Fruit fly (Drosophila melanogaster) whole organism, prepupa: ENCODE results near the gene Hsp83.

Experiments used
- Blimp-1 ChIP-seq: fragments of 200-800 bp; sonication (Bioruptor generic); optimal IDR thresholded peaks from 3 replicates; lab custom pipeline; 2017; ENCODE audit warnings: missing biosample characterization, missing genetic modification characterization, mild to moderate bottlenecking, moderate library complexity, missing genetic modification reagents
- CG11294 ChIP-seq: fragments of 200-800 bp; sonication (Bioruptor generic); IDR thresholded peaks from 2 replicates; pipeline ENCODE4 v1.3.6; 2022; ENCODE audit warnings: missing biosample characterization, missing genetic modification characterization
- CG11902 ChIP-seq: fragments of 200-800 bp; sonication (Bioruptor generic); optimal IDR thresholded peaks from 3 replicates; lab custom pipeline; 2016; ENCODE audit warnings: missing biosample characterization, missing genetic modification characterization
- CG15336 ChIP-seq: fragments of 200-800 bp; sonication (Bioruptor generic); IDR thresholded peaks from 2 replicates; pipeline ENCODE4 v1.3.6; 2022; ENCODE audit warnings: missing biosample characterization, missing genetic modification characterization
- CG3032 ChIP-seq: fragments of 200-800 bp; optimal IDR thresholded peaks from 2 replicates; lab custom pipeline; 2019; ENCODE audit warnings: missing biosample characterization, mild to moderate bottlenecking, missing genetic modification characterization, moderate library complexity
- CG31627 ChIP-seq: fragments of 200-800 bp; sonication (Bioruptor generic); optimal IDR thresholded peaks from 3 replicates; lab custom pipeline; 2016; ENCODE audit warnings: missing biosample characterization, missing genetic modification characterization
- CG32006 ChIP-seq: fragments of 200-800 bp; sonication (Bioruptor generic); optimal IDR thresholded peaks from 3 replicates; lab custom pipeline; 2017; ENCODE audit warnings: missing biosample characterization, mild to moderate bottlenecking, missing genetic modification characterization
- CG34406 ChIP-seq: fragments of 200-800 bp; sonication (Bioruptor generic); optimal IDR thresholded peaks from 3 replicates; lab custom pipeline; 2016; ENCODE audit warnings: missing biosample characterization, missing genetic modification characterization
- CG3919 ChIP-seq: fragments of 200-800 bp; sonication (Bioruptor generic); optimal IDR thresholded peaks from 3 replicates; lab custom pipeline; 2016; ENCODE audit warnings: missing biosample characterization, missing genetic modification characterization
- CG4318 ChIP-seq: fragments of 200-800 bp; sonication (Bioruptor generic); optimal IDR thresholded peaks from 3 replicates; lab custom pipeline; 2017; ENCODE audit warnings: missing biosample characterization, mild to moderate bottlenecking, missing genetic modification characterization
- CG6163 ChIP-seq: fragments of 200-800 bp; sonication (Bioruptor generic); IDR thresholded peaks from 3 replicates; pipeline ENCODE4 v1.3.6; 2022; ENCODE audit warnings: missing biosample characterization, missing genetic modification characterization
- CG6792 ChIP-seq: fragments of 200-800 bp; sonication (Bioruptor generic); optimal IDR thresholded peaks from 3 replicates; lab custom pipeline; 2016; ENCODE audit warnings: missing biosample characterization, missing genetic modification characterization
- CG6808 ChIP-seq: fragments of 200-800 bp; sonication (Bioruptor generic); optimal IDR thresholded peaks from 3 replicates; lab custom pipeline; 2017; ENCODE audit warnings: missing biosample characterization, missing genetic modification characterization, mild to moderate bottlenecking, moderate library complexity, missing genetic modification reagents
- CG7368 ChIP-seq: fragments of 200-800 bp; sonication (Bioruptor generic); optimal IDR thresholded peaks from 3 replicates; lab custom pipeline; 2016; ENCODE audit warnings: missing biosample characterization, missing genetic modification characterization
- CG8632 ChIP-seq: fragments of 200-800 bp; sonication (Bioruptor generic); optimal IDR thresholded peaks from 3 replicates; lab custom pipeline; 2016; ENCODE audit warnings: missing biosample characterization, missing genetic modification characterization
- CG9139 ChIP-seq: fragments of 200-800 bp; sonication (Bioruptor generic); optimal IDR thresholded peaks from 3 replicates; lab custom pipeline; 2017; ENCODE audit warnings: missing biosample characterization, mild to moderate bottlenecking, missing genetic modification characterization
- Eip78C ChIP-seq: fragments of 200-800 bp; sonication (Bioruptor generic); peaks from one replicate; lab custom pipeline; 2016; ENCODE audit warnings: missing biosample characterization, missing genetic modification characterization
- Ets21C ChIP-seq: fragments of 200-800 bp; sonication (Bioruptor generic); optimal IDR thresholded peaks from 3 replicates; lab custom pipeline; 2016; ENCODE audit warnings: missing biosample characterization, missing genetic modification characterization
- Ets96B ChIP-seq: fragments of 200-800 bp; optimal IDR thresholded peaks from 2 replicates; lab custom pipeline; 2019; ENCODE audit warnings: missing biosample characterization, mild to moderate bottlenecking, missing genetic modification characterization, moderate library complexity
- Gug ChIP-seq: fragments of 200-800 bp; sonication (Bioruptor generic); IDR thresholded peaks from 2 replicates; pipeline ENCODE4 v1.3.6; 2022; ENCODE audit warnings: missing biosample characterization, missing genetic modification characterization
- Hr38 ChIP-seq: sonication (Bioruptor generic); optimal IDR thresholded peaks from 2 replicates; lab custom pipeline; 2016; ENCODE audit warnings: missing biosample characterization, missing genetic modification characterization
- Hr39 ChIP-seq: fragments of 200-800 bp; sonication (Bioruptor generic); optimal IDR thresholded peaks from 2 replicates; lab custom pipeline; 2016; ENCODE audit warnings: missing biosample characterization, missing genetic modification characterization
- OdsH ChIP-seq: fragments of 200-800 bp; sonication (Bioruptor generic); optimal IDR thresholded peaks from 3 replicates; lab custom pipeline; 2016; ENCODE audit warnings: missing biosample characterization, missing genetic modification characterization
- Sox14 ChIP-seq: fragments of 200-800 bp; sonication (Bioruptor generic); optimal IDR thresholded peaks from 3 replicates; lab custom pipeline; 2016; ENCODE audit warnings: missing biosample characterization, missing genetic modification characterization
- Sox15 ChIP-seq: fragments of 200-800 bp; sonication (Bioruptor generic); optimal IDR thresholded peaks from 3 replicates; lab custom pipeline; 2016; ENCODE audit warnings: missing biosample characterization, missing genetic modification characterization
- cyc ChIP-seq: fragments of 200-800 bp; sonication (Bioruptor generic); optimal IDR thresholded peaks from 3 replicates; lab custom pipeline; 2016; ENCODE audit warnings: missing biosample characterization, missing genetic modification characterization
- dac ChIP-seq: fragments of 200-800 bp; sonication (Bioruptor generic); optimal IDR thresholded peaks from 2 replicates; lab custom pipeline; 2017; ENCODE audit warnings: missing biosample characterization, mild to moderate bottlenecking, missing genetic modification characterization
- dsx ChIP-seq: fragments of 200-800 bp; optimal IDR thresholded peaks from 3 replicates; lab custom pipeline; 2019; ENCODE audit warnings: missing biosample characterization, mild to moderate bottlenecking, missing genetic modification characterization, moderate library complexity; ENCODE audit not compliant: poor library complexity, severe bottlenecking
- fd85E ChIP-seq: fragments of 200-800 bp; sonication (Bioruptor generic); optimal IDR thresholded peaks from 3 replicates; lab custom pipeline; 2016; ENCODE audit warnings: missing biosample characterization, missing genetic modification characterization
- fkh ChIP-seq: fragments of 200-800 bp; sonication (Bioruptor generic); optimal IDR thresholded peaks from 3 replicates; lab custom pipeline; 2017; ENCODE audit warnings: missing biosample characterization, mild to moderate bottlenecking, missing genetic modification characterization, moderate library complexity
- lz ChIP-seq: fragments of 200-800 bp; sonication (Bioruptor generic); optimal IDR thresholded peaks from 3 replicates; lab custom pipeline; 2016; ENCODE audit warnings: missing biosample characterization, missing genetic modification characterization
- net ChIP-seq: fragments of 200-800 bp; sonication (Bioruptor generic); optimal IDR thresholded peaks from 3 replicates; lab custom pipeline; 2016; ENCODE audit warnings: missing biosample characterization, missing genetic modification characterization
- pdm3 ChIP-seq: fragments of 200-800 bp; sonication (Bioruptor generic); optimal IDR thresholded peaks from 3 replicates; lab custom pipeline; 2016; ENCODE audit warnings: missing biosample characterization, missing genetic modification characterization
- salr ChIP-seq, 2 experiments: fragments of 200-800 bp; sonication (Bioruptor generic); optimal IDR thresholded peaks; 3 replicates each; lab custom pipeline; 2016 to 2018; ENCODE audit warnings: missing biosample characterization in 2 of 2, missing genetic modification characterization in 2 of 2, mild to moderate bottlenecking in 1 of 2
- svp ChIP-seq: fragments of 200-800 bp; sonication (Bioruptor generic); peaks from one replicate; lab custom pipeline; 2016; ENCODE audit warnings: missing biosample characterization, missing genetic modification characterization
- topi ChIP-seq: fragments of 200-800 bp; sonication (Bioruptor generic); optimal IDR thresholded peaks from 3 replicates; lab custom pipeline; 2016; ENCODE audit warnings: missing biosample characterization, missing genetic modification characterization
- vri ChIP-seq: fragments of 200-800 bp; sonication (Bioruptor generic); optimal IDR thresholded peaks from 3 replicates; lab custom pipeline; 2016; ENCODE audit warnings: missing biosample characterization, mild to moderate bottlenecking, missing genetic modification characterization

Gene Hsp83

DNA sequence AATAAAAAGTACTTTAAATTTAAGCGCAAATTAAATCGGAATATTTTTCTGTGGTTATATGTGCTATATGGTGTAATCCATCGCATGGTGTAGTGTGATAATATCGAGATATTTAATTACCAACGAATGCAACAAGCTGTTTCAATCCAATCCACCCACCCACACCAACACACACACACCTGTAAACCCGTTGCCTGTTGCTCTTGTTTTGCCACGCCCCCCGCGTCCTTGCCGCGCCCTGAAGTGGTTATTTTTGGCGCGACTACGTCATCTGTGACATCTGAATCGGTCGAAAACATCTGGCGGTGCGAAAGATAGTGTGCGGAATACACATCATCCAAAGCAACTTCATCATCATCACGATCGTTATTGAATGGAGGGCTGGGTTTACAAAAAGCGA lies 27.4 kb upstream of the Hsp83 start:
- TF ChIP-seq vri (GFP tag; lab: Kevin White, UChicago) (peak; percentile 15), Gug (GFP tag; lab: Robert Waterston, UW) (no peak), Sox14 (GFP tag; lab: Kevin White, UChicago) (no peak), net (GFP tag; lab: Kevin White, UChicago) (no peak), Sox15 (no peak), CG31627 (GFP tag; lab: Kevin White, UChicago) (no peak), dac (GFP tag; lab: Kevin White, UChicago) (no peak), Blimp-1 (GFP tag; lab: Kevin White, UChicago) (no peak)
- TF ChIP-seq, all 60 proteins: peak for 1

DNA sequence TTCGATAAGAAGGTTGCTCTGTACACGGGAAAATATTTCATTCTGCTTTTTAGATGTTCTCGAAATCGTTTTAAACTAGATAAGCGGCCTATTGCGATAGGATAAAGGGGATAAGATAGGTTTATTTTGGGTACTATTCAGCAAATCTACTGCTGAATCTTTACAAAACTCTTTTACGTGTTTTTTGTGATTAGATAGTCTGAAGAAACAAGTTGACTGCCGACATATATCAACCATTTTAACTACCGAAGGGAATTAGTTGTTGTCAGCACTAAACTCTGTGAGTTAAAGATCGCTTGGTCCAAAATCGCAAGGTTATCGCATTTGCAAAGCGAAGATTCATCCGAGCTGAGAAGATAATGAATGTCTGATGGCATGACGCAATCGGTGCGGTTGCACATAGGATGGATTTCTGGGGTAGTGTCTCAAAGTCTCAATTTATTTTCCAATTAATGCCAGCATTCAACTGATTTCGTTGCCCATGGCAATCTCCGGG lies 26.5 kb upstream of the Hsp83 start, which contains the start of gene Asciz:
TSS of gene Asciz (minus strand) at position 51 of the 496 bp plus-strand sequence.
- TF ChIP-seq svp (peak; percentile 92), CG11902 (GFP tag; lab: Kevin White, UChicago) (no peak), OdsH (GFP tag; lab: Kevin White, UChicago) (no peak)
- TF ChIP-seq, all 60 proteins: peak for 1

DNA sequence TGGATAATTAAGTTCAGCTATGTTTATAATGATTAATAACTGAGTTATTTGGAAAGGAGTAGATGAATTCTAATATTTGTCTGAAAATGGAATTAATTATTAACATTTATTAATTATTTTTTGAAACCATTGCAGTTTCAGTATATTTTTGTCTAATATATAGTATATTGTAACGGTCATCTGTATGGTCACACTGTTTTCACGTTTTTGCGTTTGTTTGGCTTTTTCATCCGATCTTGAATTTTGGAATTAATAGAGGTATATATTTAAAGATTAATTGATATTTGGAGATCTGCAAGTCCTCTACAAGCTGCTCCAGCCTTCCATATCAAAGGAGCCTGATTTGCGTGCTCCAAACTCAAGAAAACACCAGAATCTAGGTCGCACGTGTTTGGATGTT lies 23.7 kb upstream of the Hsp83 start, which contains the start of the genes CG32278 and CG32281:
TSS of gene CG32278 (plus strand) at position 180 of the 400 bp plus-strand sequence.
TSS of gene CG32281 (plus strand) at position 269 of the 400 bp plus-strand sequence.
- no peak for TF ChIP-seq fkh
- no peak for TF ChIP-seq topi
- TF ChIP-seq vri (GFP tag; lab: Kevin White, UChicago): no peak
- no peak for TF ChIP-seq Ets96B
- no peak for TF ChIP-seq CG31627 (GFP tag; lab: Kevin White, UChicago)
- TF ChIP-seq CG8632: no peak
- TF ChIP-seq CG6808 (GFP tag; lab: Kevin White, UChicago): no peak
- TF ChIP-seq Eip78C (GFP tag; lab: Kevin White, UChicago): no peak
- no peak for TF ChIP-seq CG3919 (GFP tag; lab: Kevin White, UChicago)

- TF ChIP-seq CG7368 (GFP tag; lab: Kevin White, UChicago): no peak
- TF ChIP-seq lz (GFP tag; lab: Kevin White, UChicago): no peak
- no peak for TF ChIP-seq CG34406 (GFP tag; lab: Kevin White, UChicago)
- no peak for TF ChIP-seq Hr39 (GFP tag; lab: Kevin White, UChicago)
- no peak for TF ChIP-seq CG15336 (GFP tag; lab: Robert Waterston, UW)
- TF ChIP-seq net (GFP tag; lab: Kevin White, UChicago): no peak
- TF ChIP-seq Gug (GFP tag; lab: Robert Waterston, UW): no peak
- TF ChIP-seq Ets21C: no peak
- no peak for TF ChIP-seq cyc (GFP tag; lab: Kevin White, UChicago)
- TF ChIP-seq CG6792: no peak
- TF ChIP-seq Ets96B: no peak
- TF ChIP-seq, all 60 proteins: peak for 0
These were observed 20.3 kb upstream of the Hsp83 start, which contains the start of gene CG14963 for dm6 chr3L:3172445-3172844. TSS of gene CG14963 (minus strand) at chr3L:3172545.

- TF ChIP-seq vri (GFP tag; lab: Kevin White, UChicago): no peak
- no peak for TF ChIP-seq CG6163 (GFP tag; lab: Robert Waterston, UW)
- no peak for TF ChIP-seq dac (GFP tag; lab: Kevin White, UChicago)
- no peak for TF ChIP-seq CG32006
- TF ChIP-seq CG9139 (GFP tag; lab: Kevin White, UChicago): no peak
- no peak for TF ChIP-seq CG6792
- TF ChIP-seq CG34406 (GFP tag; lab: Kevin White, UChicago): no peak
- no peak for TF ChIP-seq salr (GFP tag; optimal IDR thresholded peaks at IDR 0.05; lab: Kevin White, UChicago)
- TF ChIP-seq Hr38: no peak
- no peak for TF ChIP-seq Sox14 (GFP tag; lab: Kevin White, UChicago)
- TF ChIP-seq fd85E (GFP tag; lab: Kevin White, UChicago): no peak
- no peak for TF ChIP-seq Blimp-1 (GFP tag; lab: Kevin White, UChicago)
- no peak for TF ChIP-seq CG4318
- TF ChIP-seq pdm3: no peak
- TF ChIP-seq CG3032: no peak
- no peak for TF ChIP-seq dsx (GFP tag; lab: Kevin White, UChicago)
- TF ChIP-seq CG11294 (GFP tag; lab: Robert Waterston, UW): no peak
These were observed 14.9 kb upstream of the Hsp83 start for dm6 chr3L:3177872-3178271.
